Worm (Caenorhabditis elegans) whole organism, young adult: Measurements from ENCODE around the gene pqn-82.

Experiments
- B0261.1 ChIP-seq: sonication (generic microtip); optimal IDR thresholded peaks from 2 replicates; lab custom pipeline; 2016; ENCODE audit warnings: mild to moderate bottlenecking, missing genetic modification characterization, moderate library complexity, missing compliant biosample characterization
- C06A6.2 ChIP-seq: fragments of 200-800 bp; sonication (Bioruptor generic); conservative IDR thresholded peaks from 2 replicates; pipeline ENCODE4 v1.3.6; 2022; ENCODE audit warnings: missing genetic modification characterization, missing compliant biosample characterization
- D2030.7 ChIP-seq: fragments of 200-800 bp; sonication (Bioruptor generic); IDR thresholded peaks from 2 replicates; pipeline ENCODE4 v1.3.6; 2022; ENCODE audit warnings: missing genetic modification reagents, missing genetic modification characterization, missing compliant biosample characterization
- F37B4.10 ChIP-seq: fragments of 200-800 bp; sonication (Bioruptor generic); IDR thresholded peaks from 2 replicates; pipeline ENCODE4 v1.3.6; 2022; ENCODE audit warnings: missing genetic modification characterization, missing compliant biosample characterization
- F39B2.1 ChIP-seq: fragments of 200-800 bp; sonication (Bioruptor generic); IDR thresholded peaks from 2 replicates; pipeline ENCODE4 v1.3.6; 2022; ENCODE audit warnings: missing genetic modification reagents, missing genetic modification characterization, missing compliant biosample characterization
- F52B5.7 ChIP-seq: sonication (generic microtip); optimal IDR thresholded peaks from 2 replicates; lab custom pipeline; 2016; ENCODE audit warnings: mild to moderate bottlenecking, missing genetic modification characterization, missing compliant biosample characterization
- T26A5.8 ChIP-seq: sonication (generic microtip); optimal IDR thresholded peaks from 2 replicates; lab custom pipeline; 2016; ENCODE audit warnings: missing genetic modification characterization, missing compliant biosample characterization
- Y79H2A.3 ChIP-seq: fragments of 200-800 bp; sonication (Bioruptor generic); conservative IDR thresholded peaks from 2 replicates; pipeline ENCODE4 v1.3.6; 2022; ENCODE audit warnings: missing genetic modification reagents, missing genetic modification characterization, missing compliant biosample characterization
- ZK185.1 ChIP-seq: sonication (generic microtip); optimal IDR thresholded peaks from 2 replicates; lab custom pipeline; 2016; ENCODE audit warnings: mild to moderate bottlenecking, missing genetic modification characterization, missing compliant biosample characterization; ENCODE audit not compliant: poor library complexity, severe bottlenecking
- aptf-2 ChIP-seq: fragments of 200-800 bp; sonication (Bioruptor generic); conservative IDR thresholded peaks from 2 replicates; pipeline ENCODE4 v1.3.6; 2022; ENCODE audit warnings: missing genetic modification reagents, missing genetic modification characterization, missing compliant biosample characterization
- aptf-3 ChIP-seq: fragments of 200-800 bp; sonication (Bioruptor generic); IDR thresholded peaks from 2 replicates; pipeline ENCODE4 v1.3.6; 2022; ENCODE audit warnings: missing genetic modification characterization, missing compliant biosample characterization
- attf-6 ChIP-seq: fragments of 200-800 bp; sonication (Bioruptor generic); IDR thresholded peaks from 2 replicates; pipeline ENCODE4 v1.3.6; 2022; ENCODE audit warnings: missing genetic modification reagents, missing genetic modification characterization, missing compliant biosample characterization
- bed-1 ChIP-seq: fragments of 200-800 bp; sonication (Bioruptor generic); IDR thresholded peaks from 2 replicates; pipeline ENCODE4 v1.3.6; 2022; ENCODE audit warnings: missing genetic modification reagents, missing genetic modification characterization, missing compliant biosample characterization
- bed-2 ChIP-seq: fragments of 200-800 bp; sonication (Bioruptor generic); IDR thresholded peaks from 2 replicates; pipeline ENCODE4 v1.3.6; 2022; ENCODE audit warnings: missing genetic modification reagents, missing genetic modification characterization, missing compliant biosample characterization
- ceh-27 ChIP-seq: fragments of 200-800 bp; sonication (Bioruptor generic); optimal IDR thresholded peaks from 2 replicates; lab custom pipeline; 2018; ENCODE audit warnings: mild to moderate bottlenecking, missing genetic modification characterization, moderate library complexity, missing compliant biosample characterization
- ceh-58 ChIP-seq: fragments of 200-800 bp; sonication (Bioruptor generic); IDR thresholded peaks from 2 replicates; pipeline ENCODE4 v1.3.6; 2022; ENCODE audit warnings: missing genetic modification characterization, missing compliant biosample characterization
- egrh-3 ChIP-seq: fragments of 200-800 bp; sonication (Bioruptor generic); IDR thresholded peaks from 2 replicates; pipeline ENCODE4 v1.3.6; 2022; ENCODE audit warnings: missing genetic modification reagents, missing genetic modification characterization, missing compliant biosample characterization
- ekl-4 ChIP-seq: fragments of 200-800 bp; sonication (Bioruptor generic); IDR thresholded peaks from 2 replicates; pipeline ENCODE4 v1.3.6; 2022; ENCODE audit warnings: missing genetic modification reagents, missing genetic modification characterization, missing compliant biosample characterization
- lsy-27 ChIP-seq: sonication (generic microtip); optimal IDR thresholded peaks from 2 replicates; lab custom pipeline; 2017; ENCODE audit warnings: missing genetic modification characterization, mild to moderate bottlenecking, missing compliant biosample characterization, antibody characterized with exemption, missing genotype, borderline replicate concordance; ENCODE audit not compliant: insufficient read depth
- madf-10 ChIP-seq: sonication (generic microtip); optimal IDR thresholded peaks from 2 replicates; lab custom pipeline; 2016; ENCODE audit warnings: mild to moderate bottlenecking, missing genetic modification characterization, missing compliant biosample characterization
- madf-3 ChIP-seq: fragments of 200-800 bp; sonication (Bioruptor generic); IDR thresholded peaks from 2 replicates; pipeline ENCODE4 v1.3.6; 2022; ENCODE audit warnings: missing genetic modification reagents, missing genetic modification characterization, missing compliant biosample characterization
- madf-6 ChIP-seq: fragments of 200-800 bp; sonication (Bioruptor generic); IDR thresholded peaks from 2 replicates; pipeline ENCODE4 v1.3.6; 2022; ENCODE audit warnings: missing genetic modification reagents, missing genetic modification characterization, missing compliant biosample characterization
- mcd-1 ChIP-seq: fragments of 200-800 bp; sonication (Bioruptor generic); IDR thresholded peaks from 2 replicates; pipeline ENCODE4 v1.3.6; 2022; ENCODE audit warnings: missing genetic modification reagents, missing genetic modification characterization, missing compliant biosample characterization
- mes-4 ChIP-seq: sonication (generic microtip); optimal IDR thresholded peaks from 2 replicates; lab custom pipeline; 2016; ENCODE audit warnings: missing genotype, missing genetic modification characterization, missing compliant biosample characterization
- nfya-1 ChIP-seq: sonication (generic microtip); optimal IDR thresholded peaks from 2 replicates; lab custom pipeline; 2017; ENCODE audit warnings: antibody characterized with exemption, missing compliant biosample characterization, missing genetic modification characterization, borderline replicate concordance; ENCODE audit not compliant: insufficient read depth
- nhr-120 ChIP-seq: fragments of 200-800 bp; sonication (Bioruptor generic); IDR thresholded peaks from 2 replicates; pipeline ENCODE4 v1.3.6; 2022; ENCODE audit warnings: missing genetic modification characterization, missing compliant biosample characterization
- pbrm-1 ChIP-seq: fragments of 200-800 bp; sonication (Bioruptor generic); IDR thresholded peaks from 2 replicates; pipeline ENCODE4 v1.3.6; 2022; ENCODE audit warnings: missing genetic modification reagents, missing genetic modification characterization, missing compliant biosample characterization
- rec-8 ChIP-seq, 2 experiments: sonication (generic microtip); optimal IDR thresholded peaks; 2 replicates each; lab custom pipeline; 2016; ENCODE audit warnings: mild to moderate bottlenecking in 2 of 2, missing genetic modification characterization in 2 of 2, missing genetic modification reagents in 2 of 2, missing genotype in 2 of 2, missing biosample characterization in 1 of 2, missing compliant biosample characterization in 1 of 2, moderate library complexity in 1 of 2
- sdz-38 ChIP-seq: sonication (generic microtip); optimal IDR thresholded peaks from 2 replicates; lab custom pipeline; 2016; ENCODE audit warnings: missing genotype, missing genetic modification characterization, missing compliant biosample characterization
- snpc-3.4 ChIP-seq: sonication (generic microtip); optimal IDR thresholded peaks from 2 replicates; lab custom pipeline; 2017; ENCODE audit warnings: missing genetic modification characterization, mild to moderate bottlenecking, missing compliant biosample characterization, antibody characterized with exemption, moderate library complexity, missing genotype, missing genetic modification reagents
- sptf-2 ChIP-seq: fragments of 200-800 bp; sonication (Bioruptor generic); optimal IDR thresholded peaks from 2 replicates; lab custom pipeline; 2018; ENCODE audit warnings: mild to moderate bottlenecking, missing genetic modification characterization, missing compliant biosample characterization
- zfh-2 ChIP-seq: fragments of 200-800 bp; sonication (Bioruptor generic); conservative IDR thresholded peaks from 2 replicates; pipeline ENCODE4 v1.3.6; 2022; ENCODE audit warnings: missing genetic modification reagents, missing genetic modification characterization, missing compliant biosample characterization
- ztf-28 ChIP-seq: fragments of 200-800 bp; sonication (Bioruptor generic); IDR thresholded peaks from 2 replicates; pipeline ENCODE4 v1.3.6; 2022; ENCODE audit warnings: missing genetic modification reagents, missing genetic modification characterization, missing compliant biosample characterization

pqn-82 gene

ce11 chrIII:1848747-1849146 is at the start of gene pqn-82:
pqn-82 (plus strand) TSS chrIII:1849047.
- no peak for TF ChIP-seq T26A5.8 (tag; lab: Kevin White, UChicago)
- TF ChIP-seq ceh-58 (GFP tag; lab: Robert Waterston, UW), result no peak
- TF ChIP-seq sptf-2 (GFP tag; lab: Kevin White, UChicago), result no peak
- no peak for TF ChIP-seq F52B5.7 (tag; lab: Kevin White, UChicago)
- no peak for TF ChIP-seq Y79H2A.3
- TF ChIP-seq nhr-120, result no peak
- TF ChIP-seq lsy-27 (tag; lab: Kevin White, UChicago), result no peak
- no peak for TF ChIP-seq rec-8 (tag; optimal IDR thresholded peaks at IDR 0.05; lab: Kevin White, UChicago)
- no peak for TF ChIP-seq madf-3
- no peak for TF ChIP-seq B0261.1 (tag; lab: Kevin White, UChicago)

DNA sequence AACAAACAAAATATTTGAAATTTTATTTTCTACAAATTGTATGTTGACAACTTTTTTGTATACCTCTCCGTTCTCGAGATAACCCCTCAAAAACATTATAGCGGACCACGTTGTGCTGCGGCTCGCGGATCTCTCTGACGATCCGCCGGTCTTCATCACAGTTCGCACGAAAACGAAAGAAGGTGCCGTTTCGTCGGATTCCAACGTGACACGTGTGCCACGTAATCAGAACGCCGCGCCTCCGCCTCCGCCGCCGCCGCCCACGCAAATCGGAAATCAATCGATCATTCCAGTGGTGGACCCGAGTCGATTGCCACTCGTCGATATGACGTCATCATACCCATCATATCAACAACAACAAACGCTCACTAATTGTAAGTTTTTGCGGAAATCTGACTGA is 49.4 kb upstream of the pqn-82 start:
- TF ChIP-seq zfh-2 (GFP tag; lab: Robert Waterston, UW) (peak; percentile 69), sdz-38 (no peak), ceh-58 (GFP tag; lab: Robert Waterston, UW) (no peak)

DNA sequence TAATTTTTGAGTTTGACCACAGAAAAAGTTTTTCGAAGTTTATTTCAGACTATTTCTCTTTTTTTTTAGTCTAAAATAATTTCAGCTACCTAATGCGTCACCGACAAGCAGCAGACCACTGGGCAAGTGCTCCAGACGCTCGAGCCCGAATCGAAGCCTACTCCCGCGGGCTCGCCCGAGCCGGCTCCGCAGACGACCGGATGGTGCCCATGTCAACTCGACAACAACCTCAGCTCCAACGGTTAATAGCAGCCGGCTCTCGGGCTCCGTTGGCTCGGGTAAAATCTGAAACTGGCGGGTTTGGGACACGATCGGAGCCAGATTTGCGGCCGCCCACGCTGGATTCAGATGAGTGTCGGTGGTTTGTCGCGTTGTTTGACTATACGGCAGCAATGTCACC is 45.8 kb upstream of the pqn-82 start:
- no peak for TF ChIP-seq nfya-1 (tag; lab: Kevin White, UChicago)
- peak; percentile 58; the same call in 1 of the 2 replicates for TF ChIP-seq egrh-3 (GFP tag; lab: Robert Waterston, UW)
- TF ChIP-seq snpc-3.4 (tag; lab: Kevin White, UChicago), result no peak
- no peak for TF ChIP-seq F39B2.1 (GFP tag; lab: Robert Waterston, UW)
- no peak for TF ChIP-seq D2030.7
- TF ChIP-seq madf-6, result no peak
- TF ChIP-seq zfh-2 (GFP tag; lab: Robert Waterston, UW), result peak; percentile 93
- TF ChIP-seq F37B4.10 (GFP tag; lab: Robert Waterston, UW), result no peak
- TF ChIP-seq madf-10 (tag; lab: Kevin White, UChicago), result no peak
- TF ChIP-seq ztf-28 (GFP tag; lab: Robert Waterston, UW), result no peak
- no peak for TF ChIP-seq ceh-58 (GFP tag; lab: Robert Waterston, UW)

ce11 chrIII:1804477-1804876 is 44.4 kb upstream of the pqn-82 start:
- TF ChIP-seq egrh-3 (GFP tag; lab: Robert Waterston, UW), result peak; percentile 80
- TF ChIP-seq pbrm-1 (GFP tag; lab: Robert Waterston, UW), result no peak
- TF ChIP-seq aptf-2 (GFP tag; lab: Robert Waterston, UW), result 0 out of 2 replicates have a peak, but pooled peaks have one; percentile 24
- TF ChIP-seq zfh-2 (GFP tag; lab: Robert Waterston, UW), result peak; percentile 59
- TF ChIP-seq ceh-58 (GFP tag; lab: Robert Waterston, UW), result no peak
- TF ChIP-seq bed-2 (GFP tag; lab: Robert Waterston, UW), result no peak
- TF ChIP-seq C06A6.2 (GFP tag; lab: Robert Waterston, UW), result no peak
- TF ChIP-seq ztf-28 (GFP tag; lab: Robert Waterston, UW), result no peak

DNA sequence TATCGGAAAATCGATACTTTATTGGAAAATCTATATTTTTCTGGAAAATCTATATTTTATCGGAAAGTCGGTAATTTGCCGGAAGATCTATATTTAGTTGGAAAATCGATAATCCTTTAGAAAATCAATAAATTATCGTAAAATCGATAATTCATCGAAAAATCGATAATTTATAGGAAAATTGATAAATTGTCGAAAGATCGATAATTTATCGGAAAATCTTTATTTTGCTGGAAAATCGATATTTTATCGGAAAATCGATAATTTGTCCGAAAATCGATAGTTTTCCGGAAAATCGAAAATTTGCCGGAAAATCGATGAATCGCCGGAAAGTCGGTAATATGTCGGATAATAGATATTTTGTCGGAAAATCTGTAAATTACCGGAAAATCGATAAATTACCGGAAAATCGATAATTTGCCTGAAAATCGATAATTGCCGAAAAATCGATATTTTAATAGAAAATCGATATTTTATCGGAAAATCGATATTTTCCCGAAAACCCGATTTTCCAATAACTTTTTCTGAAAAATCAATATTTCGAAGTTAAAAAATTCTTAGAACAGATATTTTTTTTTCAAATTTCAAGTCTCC is 43.3 kb upstream of the pqn-82 start:
- TF ChIP-seq mcd-1 (no peak), ZK185.1 (tag; lab: Kevin White, UChicago) (no peak)

ce11 chrIII:1806183-1806798 is 42.6 kb upstream of the pqn-82 start:
- no peak for TF ChIP-seq attf-6 (GFP tag; lab: Robert Waterston, UW)
- no peak for TF ChIP-seq ceh-27 (GFP tag; lab: Kevin White, UChicago)
- no peak for TF ChIP-seq aptf-3 (GFP tag; lab: Robert Waterston, UW)
- TF ChIP-seq mcd-1, result 0 out of 2 replicates have a peak, but pooled peaks have one; percentile 33
- peak; percentile 93 for TF ChIP-seq zfh-2 (GFP tag; lab: Robert Waterston, UW)
- no peak for TF ChIP-seq bed-1 (GFP tag; lab: Robert Waterston, UW)
- TF ChIP-seq ekl-4 (GFP tag; lab: Robert Waterston, UW), result 0 out of 2 replicates have a peak, but pooled peaks have one; percentile 3
- TF ChIP-seq mes-4, result peak; percentile 2
- no peak for TF ChIP-seq madf-10 (tag; lab: Kevin White, UChicago)
- TF ChIP-seq egrh-3 (GFP tag; lab: Robert Waterston, UW), result peak; percentile 90
